Fruit fly (Drosophila melanogaster) Kc167 (cell line): Measurements from ENCODE around the gene CG2246.

Source experiments
- Myc ChIP-seq: fragments of >200 bp; optimal IDR thresholded peaks from 2 replicates; lab custom pipeline; 2017; ENCODE audit warnings: missing external identifiers
- Sin3A ChIP-seq: fragments of >200 bp; optimal IDR thresholded peaks from 2 replicates; lab custom pipeline; 2018; ENCODE audit warnings: missing external identifiers
- h ChIP-seq: fragments of >200 bp; optimal IDR thresholded peaks from 3 replicates; lab custom pipeline; 2018; ENCODE audit warnings: missing external identifiers
- insv ChIP-seq: fragments of >200 bp; optimal IDR thresholded peaks from 3 replicates; lab custom pipeline; 2018; ENCODE audit warnings: missing external identifiers
- psq ChIP-seq: fragments of >200 bp; optimal IDR thresholded peaks from 2 replicates; lab custom pipeline; 2017; ENCODE audit warnings: missing external identifiers
- ttk ChIP-seq: sonication (Bioruptor generic); optimal IDR thresholded peaks from 2 replicates; lab custom pipeline; 2017; ENCODE audit warnings: missing external identifiers

Gene CG2246

DNA sequence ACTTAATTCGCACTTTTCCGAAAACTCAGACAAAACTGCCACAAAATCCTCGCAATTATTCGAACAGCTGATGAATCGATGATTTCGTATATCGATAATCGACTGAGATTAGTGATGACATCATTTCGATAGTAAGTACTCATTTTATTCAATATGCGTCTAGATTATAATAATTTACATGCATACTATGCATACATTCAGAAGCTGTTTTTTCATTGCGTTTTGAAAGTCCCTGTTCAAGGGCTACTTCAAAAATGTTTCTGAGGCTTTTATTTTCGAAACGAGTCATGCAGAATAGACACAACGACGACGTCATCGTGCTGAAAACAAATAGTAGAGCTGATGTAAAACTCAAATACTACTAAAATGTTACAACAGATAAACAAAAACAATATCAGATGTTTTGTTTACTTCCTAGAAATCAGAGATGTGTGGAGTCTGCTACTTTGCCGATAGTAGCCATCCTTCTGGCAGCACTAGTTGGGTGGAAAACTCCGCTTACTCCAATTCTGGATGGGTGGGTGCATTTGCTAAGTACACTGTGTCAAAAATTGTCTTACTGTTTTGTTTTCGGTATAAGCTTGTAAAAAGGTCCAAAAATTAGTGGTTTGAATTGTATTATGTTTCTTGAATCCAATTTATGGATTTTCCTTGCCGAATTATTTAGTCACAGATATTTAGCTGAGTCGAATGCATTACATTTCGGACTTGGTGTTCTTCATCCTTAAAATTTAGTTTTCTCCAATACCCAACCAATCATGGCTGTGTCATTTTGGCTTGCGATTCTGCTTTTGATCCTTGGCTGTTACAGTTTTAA, at the start of gene CG2246, which contains the start of gene CG31021:
Gene CG2246 (minus strand): TSS at position 50 of the 817 bp plus-strand sequence.
Gene CG31021 (plus strand): TSS at position 767 of the 817 bp plus-strand sequence.
- TF ChIP-seq h (lab: Kevin White, UChicago) (no peak), Sin3A (lab: Kevin White, UChicago) (no peak), insv (lab: Kevin White, UChicago) (no peak), Myc (lab: Kevin White, UChicago) (no peak)

DNA sequence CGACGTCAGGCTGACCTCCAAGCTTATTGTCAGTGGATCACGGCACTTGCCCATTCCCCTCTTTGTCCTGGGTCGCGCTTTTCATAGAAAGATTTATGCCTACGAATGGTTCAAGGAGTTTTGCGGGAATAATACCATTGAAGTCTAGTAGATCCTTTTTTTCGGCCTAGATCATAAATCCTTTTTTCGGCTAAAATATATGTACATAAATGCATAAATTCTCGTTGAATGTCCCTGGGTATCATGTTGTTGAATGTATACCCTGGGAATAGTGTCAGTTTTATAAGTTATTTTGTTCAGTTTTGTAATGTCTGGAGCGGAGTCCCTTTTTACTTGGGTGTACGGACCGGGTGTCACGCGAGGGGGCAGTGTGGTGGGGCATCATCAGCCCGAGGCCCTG, 48.4 kb upstream of the CG2246 start, which contains the start of gene CG34433:
Gene CG34433 (plus strand): TSS at position 301 of the 400 bp plus-strand sequence.
- TF ChIP-seq Sin3A (lab: Kevin White, UChicago) (no peak), ttk (lab: Kevin White, UChicago) (no peak), psq (lab: Kevin White, UChicago) (no peak)

dm6 chr3R:30648851-30649250, 47.6 kb upstream of the CG2246 start, which contains the start of gene CG34432:
Gene CG34432 (plus strand): TSS chr3R:30649151.
- TF ChIP-seq insv (lab: Kevin White, UChicago), result no peak
- TF ChIP-seq Myc (lab: Kevin White, UChicago), result no peak
- TF ChIP-seq h (lab: Kevin White, UChicago), result no peak
- TF ChIP-seq psq (lab: Kevin White, UChicago), result no peak
- no peak for TF ChIP-seq ttk (lab: Kevin White, UChicago)
- no peak for TF ChIP-seq Sin3A (lab: Kevin White, UChicago)

dm6 chr3R:30648451-30648850, 47.2 kb upstream of the CG2246 start, which contains the start of gene PH4alphaPV:
Gene PH4alphaPV (minus strand): TSS chr3R:30648551.
- no peak for TF ChIP-seq psq (lab: Kevin White, UChicago)
- no peak for TF ChIP-seq Sin3A (lab: Kevin White, UChicago)
- no peak for TF ChIP-seq ttk (lab: Kevin White, UChicago)
- TF ChIP-seq h (lab: Kevin White, UChicago), result no peak
- no peak for TF ChIP-seq insv (lab: Kevin White, UChicago)
- no peak for TF ChIP-seq Myc (lab: Kevin White, UChicago)

- no peak for TF ChIP-seq h (lab: Kevin White, UChicago)
- TF ChIP-seq Myc (lab: Kevin White, UChicago), result no peak
- no peak for TF ChIP-seq insv (lab: Kevin White, UChicago)
- TF ChIP-seq psq (lab: Kevin White, UChicago), result no peak
- no peak for TF ChIP-seq ttk (lab: Kevin White, UChicago)
- no peak for TF ChIP-seq Sin3A (lab: Kevin White, UChicago)
These were observed 44.5 kb upstream of the CG2246 start, which contains the start of gene CG31013 for dm6 chr3R:30645780-30646179. Gene CG31013 (minus strand): TSS chr3R:30645880.

- no peak for TF ChIP-seq ttk (lab: Kevin White, UChicago)
- TF ChIP-seq psq (lab: Kevin White, UChicago), result no peak
- TF ChIP-seq Myc (lab: Kevin White, UChicago), result no peak
- TF ChIP-seq Sin3A (lab: Kevin White, UChicago), result no peak
- no peak for TF ChIP-seq h (lab: Kevin White, UChicago)
- no peak for TF ChIP-seq insv (lab: Kevin White, UChicago)
These were observed 42.0 kb upstream of the CG2246 start for dm6 chr3R:30643240-30643639.

dm6 chr3R:30628928-30629327, 27.6 kb upstream of the CG2246 start, which contains the start of gene CG2267:
Gene CG2267 (minus strand): TSS chr3R:30629028.
- TF ChIP-seq insv (lab: Kevin White, UChicago) (no peak), Myc (lab: Kevin White, UChicago) (no peak), Sin3A (lab: Kevin White, UChicago) (no peak), ttk (lab: Kevin White, UChicago) (no peak), psq (lab: Kevin White, UChicago) (no peak), h (lab: Kevin White, UChicago) (no peak)

- TF ChIP-seq Myc (lab: Kevin White, UChicago), result no peak
- TF ChIP-seq h (lab: Kevin White, UChicago), result no peak
- no peak for TF ChIP-seq psq (lab: Kevin White, UChicago)
- TF ChIP-seq ttk (lab: Kevin White, UChicago), result no peak
- no peak for TF ChIP-seq Sin3A (lab: Kevin White, UChicago)
- no peak for TF ChIP-seq insv (lab: Kevin White, UChicago)
These were observed 20.5 kb upstream of the CG2246 start, which contains the start of gene CG44954 for dm6 chr3R:30621806-30622205. Gene CG44954 (minus strand): TSS chr3R:30621906.

- TF ChIP-seq Sin3A (lab: Kevin White, UChicago), result no peak
- no peak for TF ChIP-seq ttk (lab: Kevin White, UChicago)
- no peak for TF ChIP-seq Myc (lab: Kevin White, UChicago)
- no peak for TF ChIP-seq h (lab: Kevin White, UChicago)
- no peak for TF ChIP-seq psq (lab: Kevin White, UChicago)
- TF ChIP-seq insv (lab: Kevin White, UChicago), result no peak
These were observed 16.2 kb upstream of the CG2246 start for dm6 chr3R:30617457-30617856.

DNA sequence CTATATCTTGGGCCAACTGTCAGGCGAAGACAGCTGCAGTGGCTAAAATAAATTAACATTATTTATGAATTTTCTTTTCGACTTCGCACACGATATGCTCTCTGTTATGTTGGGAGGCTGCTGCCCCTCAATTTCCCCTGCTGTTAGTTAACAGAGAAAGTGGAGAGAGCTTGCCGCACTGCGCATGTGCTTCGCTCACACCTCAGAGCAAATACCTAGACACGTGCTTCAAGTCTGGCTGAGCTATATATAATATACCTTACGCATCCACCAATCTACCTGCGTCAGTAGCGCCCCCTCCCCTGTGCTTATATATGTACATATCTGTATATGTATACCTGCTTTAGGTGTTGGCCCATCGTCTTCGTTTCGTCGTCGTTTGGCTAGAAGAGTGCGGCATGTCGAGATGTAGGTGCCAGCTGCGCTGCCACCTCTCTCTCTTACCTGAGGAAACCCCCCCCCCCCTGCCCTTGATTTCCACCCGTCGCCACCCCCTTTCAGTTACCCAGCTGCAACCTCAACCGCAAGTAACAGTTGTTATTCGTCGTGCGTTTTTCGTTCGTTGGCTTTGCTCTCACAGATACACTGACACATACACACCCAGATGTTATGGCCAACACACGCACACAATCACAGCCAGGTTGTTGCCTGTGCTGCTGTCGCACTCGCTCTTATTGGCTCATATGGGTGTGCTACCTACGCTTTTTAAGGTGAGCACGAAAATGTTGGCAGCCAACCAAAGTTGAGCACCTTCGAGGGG, 15.0 kb upstream of the CG2246 start:
- TF ChIP-seq h (lab: Kevin White, UChicago) (no peak), Myc (lab: Kevin White, UChicago) (no peak), psq (lab: Kevin White, UChicago) (no peak), insv (lab: Kevin White, UChicago) (no peak), ttk (lab: Kevin White, UChicago) (no peak), Sin3A (lab: Kevin White, UChicago) (no peak)
